Fruit fly (Drosophila melanogaster): ENCODE measurements around the gene Tpr2.

Tpr2 gene

DNA sequence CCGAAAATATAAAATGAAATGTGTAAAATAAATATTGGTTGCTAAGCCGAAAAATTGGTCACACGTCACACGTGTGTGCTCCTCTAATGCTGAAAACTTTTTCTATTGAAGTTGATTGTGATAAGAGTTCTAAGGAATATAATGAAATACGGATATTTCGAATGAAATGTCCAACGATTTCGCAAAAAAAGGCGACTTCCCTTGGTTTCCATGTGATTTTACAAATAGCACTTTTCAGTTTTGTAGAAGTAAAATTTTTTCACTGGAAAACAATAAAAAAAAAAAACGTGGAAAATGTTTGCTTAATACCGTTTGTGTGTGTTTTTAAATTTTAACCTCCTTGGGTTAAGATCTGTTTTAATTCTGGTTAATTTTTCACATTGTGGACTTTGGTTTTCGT lies 35.2 kb downstream of the Tpr2 start:
- no peak for TF ChIP-seq CG5204 (GFP tag; optimal IDR thresholded peaks at IDR 0.05)
- no peak for TF ChIP-seq CG14711 (tag; optimal IDR thresholded peaks at IDR 0.05)
- TF ChIP-seq Clk (GFP tag; optimal IDR thresholded peaks at IDR 0.05) = no peak
- TF ChIP-seq CG7045 (GFP tag; optimal IDR thresholded peaks at IDR 0.05) = no peak
- no peak for TF ChIP-seq cnc (optimal IDR thresholded peaks at IDR 0.05)
- no peak for TF ChIP-seq CG33017 (tag; optimal IDR thresholded peaks at IDR 0.05)
- TF ChIP-seq CG7101 (tag; optimal IDR thresholded peaks at IDR 0.05) = peak; percentile 1
- TF ChIP-seq Mnt (GFP tag; optimal IDR thresholded peaks at IDR 0.05) = no peak

DNA sequence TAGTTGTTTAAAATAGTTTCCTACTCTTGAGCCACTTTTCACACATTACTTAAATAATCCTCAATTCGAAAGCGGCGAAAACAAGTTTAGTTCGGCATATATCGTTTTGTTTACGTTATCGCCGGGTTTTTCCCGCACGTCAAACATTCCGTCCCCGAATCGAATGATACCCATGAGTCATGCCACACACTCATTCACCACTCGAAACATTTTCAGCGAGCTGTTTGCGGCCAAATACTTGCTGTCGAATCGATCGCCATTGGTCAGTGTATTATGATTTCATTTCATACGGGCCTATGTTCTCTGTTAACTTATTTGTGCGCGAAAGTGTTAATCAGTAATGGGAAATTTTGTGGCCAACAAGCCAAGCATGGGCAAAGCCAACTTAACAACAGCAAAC lies 37.2 kb downstream of the Tpr2 start:
- TF ChIP-seq toe (GFP tag; optimal IDR thresholded peaks at IDR 0.05) (no peak), Crg-1 (GFP tag; optimal IDR thresholded peaks at IDR 0.05) (no peak), CG14711 (tag; optimal IDR thresholded peaks at IDR 0.05) (no peak), CG1620 (GFP tag; optimal IDR thresholded peaks at IDR 0.05) (no peak), kay (GFP tag; ENCODE audit: borderline replicate concordance) (no peak), tj (GFP tag; optimal IDR thresholded peaks at IDR 0.05) (no peak), Clk (GFP tag; optimal IDR thresholded peaks at IDR 0.05) (no peak), pad (GFP tag; optimal IDR thresholded peaks at IDR 0.05) (no peak), CG5204 (GFP tag; optimal IDR thresholded peaks at IDR 0.05) (no peak), ovo (GFP tag; optimal IDR thresholded peaks at IDR 0.05) (no peak), Hr96 (GFP tag; optimal IDR thresholded peaks at IDR 0.05) (no peak), cic (GFP tag; optimal IDR thresholded peaks at IDR 0.05) (no peak), CG7101 (tag; optimal IDR thresholded peaks at IDR 0.05) (no peak), CG12768 (GFP tag; optimal IDR thresholded peaks at IDR 0.05) (no peak), CG33017 (tag; optimal IDR thresholded peaks at IDR 0.05) (no peak), Mnt (GFP tag; optimal IDR thresholded peaks at IDR 0.05) (no peak), bab1 (GFP tag; optimal IDR thresholded peaks at IDR 0.05) (no peak), CG7045 (GFP tag; optimal IDR thresholded peaks at IDR 0.05) (no peak), cnc (optimal IDR thresholded peaks at IDR 0.05) (no peak)

dm6 chr2L:16529485-16530413 lies 38.4 kb downstream of the Tpr2 start:
- TF ChIP-seq Mnt (GFP tag; optimal IDR thresholded peaks at IDR 0.05) (peak; percentile 66), tj (GFP tag; optimal IDR thresholded peaks at IDR 0.05) (no peak), CG11617 (GFP tag; optimal IDR thresholded peaks at IDR 0.05) (no peak), pad (GFP tag; optimal IDR thresholded peaks at IDR 0.05) (peak; percentile 28), Hr96 (GFP tag; optimal IDR thresholded peaks at IDR 0.05) (no peak), Clk (GFP tag; optimal IDR thresholded peaks at IDR 0.05) (no peak), CG7101 (tag; optimal IDR thresholded peaks at IDR 0.05) (peak; percentile 22), ovo (GFP tag; optimal IDR thresholded peaks at IDR 0.05) (no peak), cic (GFP tag; optimal IDR thresholded peaks at IDR 0.05) (peak; percentile 55), CG1620 (GFP tag; optimal IDR thresholded peaks at IDR 0.05) (no peak), bab1 (GFP tag; optimal IDR thresholded peaks at IDR 0.05) (no peak), CG33017 (tag; optimal IDR thresholded peaks at IDR 0.05) (peak; percentile 14), CG12768 (GFP tag; optimal IDR thresholded peaks at IDR 0.05) (peak; percentile 14), toe (GFP tag; optimal IDR thresholded peaks at IDR 0.05) (no peak), CG14711 (tag; optimal IDR thresholded peaks at IDR 0.05) (no peak), kay (GFP tag; ENCODE audit: borderline replicate concordance) (peak; percentile 86), Crg-1 (GFP tag; optimal IDR thresholded peaks at IDR 0.05) (peak; percentile 19), cnc (optimal IDR thresholded peaks at IDR 0.05) (no peak), CG5204 (GFP tag; optimal IDR thresholded peaks at IDR 0.05) (no peak), CG7045 (GFP tag; optimal IDR thresholded peaks at IDR 0.05) (peak; percentile 39)

DNA sequence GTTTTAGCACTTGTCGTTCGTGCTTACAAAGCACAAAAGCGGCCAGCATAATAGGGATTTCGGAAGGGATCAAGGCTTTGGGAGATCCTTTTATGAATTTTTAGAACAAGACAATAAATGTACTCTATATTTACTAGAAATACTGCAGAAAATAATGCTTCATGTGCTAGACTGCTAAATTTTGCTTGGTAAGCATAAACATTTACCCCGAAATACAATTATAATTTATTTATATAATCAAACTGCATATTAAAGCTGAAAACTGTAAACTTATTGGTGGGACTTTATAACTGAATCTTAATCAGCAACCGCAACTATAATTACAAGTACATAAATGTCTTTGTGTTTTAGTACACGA lies 39.1 kb downstream of the Tpr2 start:
- TF ChIP-seq tj (GFP tag; optimal IDR thresholded peaks at IDR 0.05) (peak; percentile 92), bab1 (GFP tag; optimal IDR thresholded peaks at IDR 0.05) (no peak)

- TF ChIP-seq kay (GFP tag; ENCODE audit: borderline replicate concordance) (peak; percentile 83), Hr96 (GFP tag; optimal IDR thresholded peaks at IDR 0.05) (no peak), ovo (GFP tag; optimal IDR thresholded peaks at IDR 0.05) (peak; percentile 89)
Observed at dm6 chr2L:16530809-16531208, 39.5 kb downstream of the Tpr2 start.

dm6 chr2L:16531507-16532134 lies 40.3 kb downstream of the Tpr2 start:
- TF ChIP-seq tj (GFP tag; optimal IDR thresholded peaks at IDR 0.05) = peak; percentile 85
- no peak for TF ChIP-seq bab1 (GFP tag; optimal IDR thresholded peaks at IDR 0.05)

All from whole organism, adult.